Worm (Caenorhabditis elegans) whole organism, L1 larva: ENCODE results near the gene sinh-1.

Experiments
- C04F5.9 ChIP-seq: sonication (generic microtip); optimal IDR thresholded peaks from 2 replicates; lab custom pipeline; 2016; ENCODE audit warnings: missing genetic modification characterization, missing compliant biosample characterization
- aha-1 ChIP-seq: fragments of 150-350 bp; optimal IDR thresholded peaks from 2 replicates; lab custom pipeline; 2014; ENCODE audit warnings: missing biosample characterization, missing genetic modification characterization
- alr-1 ChIP-seq: fragments of 200-800 bp; sonication (Bioruptor generic); optimal IDR thresholded peaks from 2 replicates; lab custom pipeline; 2018; ENCODE audit warnings: borderline replicate concordance, mild to moderate bottlenecking, missing genetic modification characterization, missing compliant biosample characterization
- aly-2 ChIP-seq: fragments of 150-350 bp; optimal IDR thresholded peaks from 2 replicates; lab custom pipeline; 2014; ENCODE audit warnings: missing biosample characterization, missing genetic modification characterization
- ama-1 ChIP-seq: fragments of 150-350 bp; optimal IDR thresholded peaks from 2 replicates; lab custom pipeline; 2014
- blmp-1 ChIP-seq: fragments of 150-350 bp; optimal IDR thresholded peaks from 2 replicates; lab custom pipeline; 2014; ENCODE audit warnings: missing biosample characterization, missing genetic modification characterization
- ceh-82 ChIP-seq, 3 experiments: fragments of 150-350 bp in 1 of 3; sonication (generic microtip) in 2 of 3; optimal IDR thresholded peaks; 2 replicates each; lab custom pipeline; 2014 to 2017; ENCODE audit warnings: missing biosample characterization in 3 of 3, missing genetic modification characterization in 3 of 3
- ceh-88 ChIP-seq: fragments of 200-800 bp; sonication (Bioruptor generic); IDR thresholded peaks from 2 replicates; pipeline ENCODE4 v1.3.6; 2022; ENCODE audit warnings: missing genetic modification characterization, missing compliant biosample characterization
- ceh-90 ChIP-seq: sonication (generic microtip); optimal IDR thresholded peaks from 2 replicates; lab custom pipeline; 2016; ENCODE audit warnings: missing genetic modification characterization, missing compliant biosample characterization
- dpl-1 ChIP-seq, 3 experiments: fragments of 150-350 bp in 2 of 3; sonication (generic microtip) in 1 of 3; optimal IDR thresholded peaks; 2 replicates each; lab custom pipeline; 2014 to 2017; ENCODE audit warnings: missing biosample characterization in 3 of 3, missing genetic modification characterization in 3 of 3, missing genetic modification reagents in 3 of 3
- efl-1 ChIP-seq, 4 experiments: fragments of 150-350 bp; optimal IDR thresholded peaks in 3 of 4; peaks in 1 of 4; 1 replicate in 1 of 4; 2 replicates in 3 of 4; lab custom pipeline; 2014; ENCODE audit warnings: missing biosample characterization in 2 of 4, missing genetic modification characterization in 2 of 4, missing genetic modification reagents in 2 of 4
- egl-13 ChIP-seq: sonication (generic microtip); optimal IDR thresholded peaks from 2 replicates; lab custom pipeline; 2016; ENCODE audit warnings: missing genotype, missing genetic modification reagents, missing genetic modification characterization, missing compliant biosample characterization
- egl-27 ChIP-seq, 2 experiments: fragments of 150-350 bp in 1 of 2; sonication (generic microtip); optimal IDR thresholded peaks; 3 replicates each; lab custom pipeline; 2017 to 2018; ENCODE audit warnings: missing biosample characterization in 2 of 2, missing genetic modification characterization in 2 of 2, missing genetic modification reagents in 2 of 2
- elt-2 ChIP-seq: sonication (generic microtip); optimal IDR thresholded peaks from 2 replicates; lab custom pipeline; 2016; ENCODE audit warnings: missing genetic modification characterization, mild to moderate bottlenecking, inconsistent platforms, missing compliant biosample characterization, missing genetic modification reagents
- elt-3 ChIP-seq, 6 experiments: fragments of 150-350 bp in 1 of 6; sonication (generic microtip); optimal IDR thresholded peaks; 2 replicates each; lab custom pipeline; 2017 to 2018; ENCODE audit warnings: missing biosample characterization in 6 of 6, missing genetic modification characterization in 6 of 6, inconsistent platforms in 1 of 6
- fkh-4 ChIP-seq: sonication (generic microtip); optimal IDR thresholded peaks from 2 replicates; lab custom pipeline; 2016; ENCODE audit warnings: missing compliant biosample characterization, missing genetic modification characterization, borderline replicate concordance
- fkh-8 ChIP-seq: sonication (generic microtip); optimal IDR thresholded peaks from 2 replicates; lab custom pipeline; 2016; ENCODE audit warnings: mild to moderate bottlenecking, missing genetic modification characterization, missing compliant biosample characterization
- fos-1 ChIP-seq: fragments of 150-350 bp; optimal IDR thresholded peaks from 2 replicates; lab custom pipeline; 2014; ENCODE audit warnings: missing biosample characterization, missing genetic modification characterization
- grh-1 ChIP-seq: fragments of 200-800 bp; sonication (Bioruptor generic); IDR thresholded peaks from 2 replicates; pipeline ENCODE4 v1.3.6; 2022; ENCODE audit warnings: missing genetic modification reagents, missing genetic modification characterization, missing compliant biosample characterization
- hlh-4 ChIP-seq: sonication (generic microtip); optimal IDR thresholded peaks from 2 replicates; lab custom pipeline; 2016; ENCODE audit warnings: mild to moderate bottlenecking, missing genetic modification characterization, missing compliant biosample characterization
- hpl-2 ChIP-seq: fragments of 150-350 bp; optimal IDR thresholded peaks from 2 replicates; lab custom pipeline; 2014; ENCODE audit warnings: missing biosample characterization, missing genetic modification reagents, missing genetic modification characterization
- irx-1 ChIP-seq: sonication (generic microtip); optimal IDR thresholded peaks from 2 replicates; lab custom pipeline; 2016; ENCODE audit warnings: missing genetic modification characterization, missing compliant biosample characterization
- isw-1 ChIP-seq: fragments of 200-800 bp; sonication (Bioruptor generic); IDR thresholded peaks from 2 replicates; pipeline ENCODE4 v1.3.6; 2022; ENCODE audit warnings: missing genetic modification characterization, missing compliant biosample characterization
- lin-13 ChIP-seq: fragments of 150-350 bp; optimal IDR thresholded peaks from 2 replicates; lab custom pipeline; 2014; ENCODE audit warnings: missing biosample characterization, missing genetic modification reagents, missing genetic modification characterization
- lin-15B ChIP-seq: fragments of 150-350 bp; sonication (generic microtip); optimal IDR thresholded peaks from 3 replicates; lab custom pipeline; 2014; ENCODE audit warnings: missing biosample characterization, missing genetic modification characterization
- lin-35 ChIP-seq, 2 experiments: fragments of 150-350 bp; optimal IDR thresholded peaks; 2 replicates each; lab custom pipeline; 2014; ENCODE audit warnings: missing biosample characterization in 2 of 2, missing genetic modification characterization in 2 of 2, missing genetic modification reagents in 2 of 2
- lsy-2 ChIP-seq, 2 experiments: fragments of 150-350 bp; optimal IDR thresholded peaks; 2 replicates each; lab custom pipeline; 2014; ENCODE audit warnings: missing biosample characterization in 2 of 2, missing genetic modification characterization in 2 of 2
- mdl-1 ChIP-seq, 2 experiments: fragments of 150-350 bp; optimal IDR thresholded peaks; 2 replicates each; lab custom pipeline; 2014 to 2017; ENCODE audit warnings: missing biosample characterization in 2 of 2, missing genetic modification characterization in 2 of 2, inconsistent platforms in 1 of 2
- mep-1 ChIP-seq: fragments of 150-350 bp; optimal IDR thresholded peaks from 2 replicates; lab custom pipeline; 2014; ENCODE audit warnings: missing biosample characterization, missing genetic modification characterization
- nhr-11 ChIP-seq: fragments of 150-350 bp; optimal IDR thresholded peaks from 2 replicates; lab custom pipeline; 2014; ENCODE audit warnings: missing biosample characterization, missing genetic modification characterization
- nhr-20 ChIP-seq: sonication (generic microtip); optimal IDR thresholded peaks from 2 replicates; lab custom pipeline; 2016; ENCODE audit warnings: mild to moderate bottlenecking, missing genetic modification characterization, missing compliant biosample characterization
- nhr-237 ChIP-seq: fragments of 150-350 bp; optimal IDR thresholded peaks from 2 replicates; lab custom pipeline; 2014; ENCODE audit warnings: missing biosample characterization, missing genetic modification characterization
- nhr-47 ChIP-seq: sonication (generic microtip); optimal IDR thresholded peaks from 2 replicates; lab custom pipeline; 2016; ENCODE audit warnings: mild to moderate bottlenecking, missing genetic modification characterization, moderate library complexity, missing compliant biosample characterization
- nhr-71 ChIP-seq: sonication (generic microtip); optimal IDR thresholded peaks from 2 replicates; lab custom pipeline; 2016; ENCODE audit warnings: mild to moderate bottlenecking, missing genetic modification characterization, moderate library complexity, missing compliant biosample characterization
- nhr-76 ChIP-seq: sonication (generic microtip); optimal IDR thresholded peaks from 2 replicates; lab custom pipeline; 2017; ENCODE audit warnings: missing biosample characterization, missing genetic modification characterization
- nhr-77 ChIP-seq: fragments of 150-350 bp; optimal IDR thresholded peaks from 2 replicates; lab custom pipeline; 2014; ENCODE audit warnings: missing biosample characterization, missing genetic modification characterization
- nhr-90 ChIP-seq: sonication (generic microtip); optimal IDR thresholded peaks from 2 replicates; lab custom pipeline; 2016; ENCODE audit warnings: mild to moderate bottlenecking, missing genetic modification characterization, missing compliant biosample characterization; ENCODE audit not compliant: poor library complexity
- pag-3 ChIP-seq: sonication (generic microtip); optimal IDR thresholded peaks from 2 replicates; lab custom pipeline; 2017; ENCODE audit warnings: missing genetic modification characterization, mild to moderate bottlenecking, missing compliant biosample characterization, antibody characterized with exemption, borderline replicate concordance; ENCODE audit not compliant: insufficient read depth
- rnt-1 ChIP-seq: sonication (generic microtip); optimal IDR thresholded peaks from 2 replicates; lab custom pipeline; 2016; ENCODE audit warnings: mild to moderate bottlenecking, missing genetic modification characterization, moderate library complexity, missing compliant biosample characterization
- snpc-4 ChIP-seq: fragments of 150-350 bp; optimal IDR thresholded peaks from 2 replicates; lab custom pipeline; 2014; ENCODE audit warnings: missing biosample characterization, missing genetic modification characterization
- snu-23 ChIP-seq: sonication (generic microtip); optimal IDR thresholded peaks from 2 replicates; lab custom pipeline; 2016; ENCODE audit warnings: missing genetic modification characterization, missing compliant biosample characterization
- sox-4 ChIP-seq: sonication (generic microtip); optimal IDR thresholded peaks from 2 replicates; lab custom pipeline; 2016; ENCODE audit warnings: missing genetic modification characterization, missing compliant biosample characterization
- tlp-1 ChIP-seq: fragments of 150-350 bp; optimal IDR thresholded peaks from 2 replicates; lab custom pipeline; 2014; ENCODE audit warnings: missing biosample characterization, missing genetic modification characterization
- unc-130 ChIP-seq: fragments of 150-350 bp; optimal IDR thresholded peaks from 2 replicates; lab custom pipeline; 2017; ENCODE audit warnings: missing biosample characterization, missing genetic modification characterization, inconsistent platforms
- unc-98 ChIP-seq: fragments of 200-800 bp; sonication (Bioruptor generic); IDR thresholded peaks from 2 replicates; pipeline ENCODE4 v1.3.6; 2022; ENCODE audit warnings: missing genetic modification characterization, missing compliant biosample characterization

The sinh-1 gene

DNA sequence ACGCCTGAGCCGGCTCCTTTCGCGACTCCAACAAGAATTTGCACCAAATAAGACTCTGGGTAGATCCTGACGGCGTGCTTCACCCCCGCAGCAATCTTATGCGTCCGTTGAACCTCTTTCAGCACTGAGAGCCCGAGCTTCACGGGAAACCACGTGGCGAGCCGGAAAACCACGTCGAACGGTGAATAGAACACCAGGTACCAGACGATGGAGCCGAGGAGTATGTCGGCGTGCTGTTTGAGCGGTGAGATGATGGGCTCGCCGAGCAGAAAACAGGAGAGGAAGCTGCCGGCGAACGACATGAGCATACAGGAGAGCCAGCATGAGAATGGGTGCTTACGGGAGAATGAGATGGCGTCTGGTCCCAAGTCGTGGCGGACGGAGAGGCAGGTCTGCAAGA is 50.5 kb downstream of the sinh-1 start:
- no peak for TF ChIP-seq rnt-1 (tag; lab: Kevin White, UChicago)
- TF ChIP-seq mdl-1 (tag; optimal IDR thresholded peaks at IDR 0.05; lab: Kevin White, UChicago): no peak
- TF ChIP-seq ama-1 (lab: Kevin White, UChicago): no peak
- TF ChIP-seq sox-4 (tag; lab: Kevin White, UChicago): no peak
- no peak for TF ChIP-seq C04F5.9
- TF ChIP-seq nhr-90 (tag; lab: Kevin White, UChicago): no peak
- TF ChIP-seq pag-3 (tag; lab: Kevin White, UChicago): no peak
- TF ChIP-seq snpc-4 (tag; lab: Kevin White, UChicago): no peak
- no peak for TF ChIP-seq fkh-8 (tag; lab: Kevin White, UChicago)
- no peak for TF ChIP-seq irx-1 (tag; lab: Kevin White, UChicago)
- TF ChIP-seq unc-98 (GFP tag; lab: Robert Waterston, UW): no peak
- no peak for TF ChIP-seq aha-1 (tag; lab: Kevin White, UChicago)
- no peak for TF ChIP-seq egl-27 (tag; optimal IDR thresholded peaks at IDR 0.05; lab: Kevin White, UChicago)
- no peak for TF ChIP-seq lsy-2 (tag; optimal IDR thresholded peaks at IDR 0.05; lab: Kevin White, UChicago)
- no peak for TF ChIP-seq unc-130 (tag; lab: Kevin White, UChicago)
- no peak for TF ChIP-seq lin-13
- no peak for TF ChIP-seq snu-23 (GFP tag; lab: Kevin White, UChicago)
- TF ChIP-seq, all 84 proteins: peak for 0

DNA sequence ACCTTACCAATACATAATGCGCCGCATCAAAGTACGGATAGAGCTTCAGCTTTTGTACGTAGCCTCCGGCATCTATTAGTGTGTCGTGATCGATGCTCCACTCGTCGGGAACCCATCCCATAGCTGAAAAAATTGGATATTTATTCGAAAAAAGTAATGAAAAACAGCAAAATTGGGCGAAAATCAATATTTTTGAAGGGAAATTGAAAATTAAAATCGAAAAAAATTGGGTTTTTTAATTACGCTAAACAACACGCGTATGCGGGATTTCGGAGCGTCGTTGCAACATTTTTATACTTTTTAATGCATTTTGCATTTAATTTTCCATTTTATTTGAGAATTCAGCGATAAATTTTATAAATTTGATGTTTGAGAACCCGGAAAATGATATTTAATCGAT is 51.2 kb downstream of the sinh-1 start, which contains the start of the genes tric-1B.2 and Y57A10A.29:
tric-1B.2 (minus strand) TSS at position 129 of the 400 bp plus-strand sequence.
Y57A10A.29 (plus strand) TSS at position 303 of the 400 bp plus-strand sequence.
- TF ChIP-seq tlp-1 (tag; lab: Kevin White, UChicago) (no peak), lsy-2 (tag; optimal IDR thresholded peaks at IDR 0.05; lab: Kevin White, UChicago) (peak in 1 of 2 experiments; percentile 37), nhr-20 (tag; lab: Kevin White, UChicago) (no peak), fkh-4 (tag; lab: Kevin White, UChicago) (no peak), efl-1 (optimal IDR thresholded peaks at IDR 0.05; lab: Kevin White, UChicago) (peak; percentile 10 to 13), efl-1 (GFP tag; optimal IDR thresholded peaks at IDR 0.05 in 1 of 2; lab: Kevin White, UChicago) (peak; percentile 23 to 29), mep-1 (tag; lab: Kevin White, UChicago) (no peak), hpl-2 (no peak), fos-1 (tag; lab: Kevin White, UChicago) (no peak), grh-1 (GFP tag; lab: Robert Waterston, UW) (no peak), nhr-77 (no peak), aly-2 (no peak), nhr-237 (no peak), dpl-1 (GFP tag; optimal IDR thresholded peaks at IDR 0.05; lab: Kevin White, UChicago) (peak in 1 of 3 experiments; percentile 32), nhr-11 (tag; lab: Kevin White, UChicago) (no peak), isw-1 (no peak), ceh-88 (no peak), elt-2 (tag; lab: Kevin White, UChicago) (no peak), ceh-90 (tag; lab: Kevin White, UChicago) (no peak), blmp-1 (tag; lab: Kevin White, UChicago) (no peak), nhr-76 (tag; lab: Kevin White, UChicago) (no peak), lin-15B (tag; lab: Kevin White, UChicago) (no peak), alr-1 (tag; lab: Kevin White, UChicago) (no peak), ceh-82 (tag; optimal IDR thresholded peaks at IDR 0.05; lab: Kevin White, UChicago) (no peak), elt-3 (tag; optimal IDR thresholded peaks at IDR 0.05; lab: Kevin White, UChicago) (no peak), egl-13 (tag; lab: Kevin White, UChicago) (no peak), nhr-71 (tag; lab: Kevin White, UChicago) (no peak), irx-1 (tag; lab: Kevin White, UChicago) (no peak), lin-35 (GFP tag; optimal IDR thresholded peaks at IDR 0.05; lab: Kevin White, UChicago) (peak in 1 of 2 experiments; percentile 21), sox-4 (tag; lab: Kevin White, UChicago) (no peak), hlh-4 (no peak), nhr-47 (tag; lab: Kevin White, UChicago) (no peak), lin-13 (no peak)
